Worm (Caenorhabditis elegans) whole organism, early embryonic: ENCODE results near the gene DH11.2.

Experiments used
- F13C5.2 ChIP-seq: sonication (generic microtip); optimal IDR thresholded peaks from 2 replicates; lab custom pipeline; 2017; ENCODE audit warnings: mild to moderate bottlenecking, missing genetic modification characterization, inconsistent platforms, missing compliant biosample characterization
- aly-1 ChIP-seq: sonication (generic microtip); optimal IDR thresholded peaks from 2 replicates; lab custom pipeline; 2016; ENCODE audit warnings: missing genetic modification characterization, missing compliant biosample characterization
- ama-1 ChIP-seq: fragments of 150-350 bp; optimal IDR thresholded peaks from 2 replicates; lab custom pipeline; 2014
- ets-7 ChIP-seq: sonication (generic microtip); optimal IDR thresholded peaks from 2 replicates; lab custom pipeline; 2016; ENCODE audit warnings: missing genotype, missing genetic modification characterization, missing compliant biosample characterization
- hmbx-1 ChIP-seq: sonication (generic microtip); optimal IDR thresholded peaks from 2 replicates; lab custom pipeline; 2016; ENCODE audit warnings: mild to moderate bottlenecking, missing genetic modification characterization, missing compliant biosample characterization
- scrt-1 ChIP-seq: fragments of 200-800 bp; sonication (Bioruptor generic); IDR thresholded peaks from 2 replicates; pipeline ENCODE4 v1.3.6; 2022; ENCODE audit warnings: missing genetic modification characterization, missing compliant biosample characterization
- tbx-37 ChIP-seq: fragments of 200-800 bp; sonication (Bioruptor generic); conservative IDR thresholded peaks from 2 replicates; pipeline ENCODE4 v1.3.6; 2022; ENCODE audit warnings: missing genetic modification reagents, missing genetic modification characterization, missing compliant biosample characterization

DNA sequence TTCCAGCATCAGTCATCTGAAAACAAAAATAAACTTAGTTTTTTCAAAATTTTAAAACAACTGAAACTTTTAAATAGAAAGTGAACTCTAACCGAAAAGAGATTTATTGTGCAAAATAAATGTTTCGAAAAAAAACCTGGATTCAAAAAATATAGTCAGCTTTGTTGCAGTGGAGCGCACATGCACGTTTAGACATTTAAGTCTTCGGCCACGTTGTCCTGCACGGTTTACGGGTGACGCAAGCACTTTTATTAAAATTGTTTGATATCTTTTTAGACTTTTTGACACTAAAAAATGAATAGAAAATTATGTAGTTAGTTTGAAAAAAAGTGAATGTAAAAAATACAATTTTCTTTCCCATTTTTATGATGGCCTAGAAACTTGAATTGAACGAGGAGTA lies 26.8 kb downstream of the DH11.2 start, which contains the start of the genes ubh-4 and algn-6:
- no peak for TF ChIP-seq hmbx-1 (tag; lab: Kevin White, UChicago)
- TF ChIP-seq tbx-37 (GFP tag; lab: Robert Waterston, UW), result 0 out of 2 replicates have a peak, but pooled peaks have one; percentile 7
- no peak for TF ChIP-seq F13C5.2
- no peak for TF ChIP-seq scrt-1 (GFP tag; lab: Robert Waterston, UW)
- TF ChIP-seq ama-1 (lab: Kevin White, UChicago), result no peak
- no peak for TF ChIP-seq aly-1 (tag; lab: Kevin White, UChicago)
- TF ChIP-seq ets-7, result no peak
